Fruit fly (Drosophila melanogaster): ENCODE results near the gene CG34452.

The CG34452 gene

dm6 chr3L:15697916-15698315 is 10.2 kb upstream of the CG34452 start:
- TF ChIP-seq CG3919 (GFP tag; optimal IDR thresholded peaks at IDR 0.05) (peak; percentile 47), pdm3 (GFP tag; optimal IDR thresholded peaks at IDR 0.05) (no peak), CG8119 (GFP tag; IDR thresholded peaks at IDR 0.05) (no peak), eg (GFP tag; IDR thresholded peaks at IDR 0.05) (no peak), CG34406 (GFP tag; optimal IDR thresholded peaks at IDR 0.05) (no peak), spab (GFP tag; optimal IDR thresholded peaks at IDR 0.05) (no peak), Hr38 (GFP tag; optimal IDR thresholded peaks at IDR 0.05) (no peak), Sox102F (GFP tag; optimal IDR thresholded peaks at IDR 0.05) (no peak), net (GFP tag; optimal IDR thresholded peaks at IDR 0.05) (no peak), CG6276 (GFP tag; optimal IDR thresholded peaks at IDR 0.05) (no peak), Ets96B (tag; optimal IDR thresholded peaks at IDR 0.05) (no peak), fd59A (GFP tag; optimal IDR thresholded peaks at IDR 0.05) (no peak), svp (GFP tag) (peak; percentile 55), CG11762 (GFP tag; optimal IDR thresholded peaks at IDR 0.05; ENCODE audit: insufficient read depth) (no peak)

- no peak for TF ChIP-seq pdm3 (GFP tag; optimal IDR thresholded peaks at IDR 0.05)
- TF ChIP-seq Eip93F (GFP tag; optimal IDR thresholded peaks at IDR 0.05): no peak
- no peak for TF ChIP-seq spab (GFP tag; optimal IDR thresholded peaks at IDR 0.05)
- TF ChIP-seq Hr4 (GFP tag; optimal IDR thresholded peaks at IDR 0.05): no peak
- TF ChIP-seq CG8319 (GFP tag; optimal IDR thresholded peaks at IDR 0.05): no peak
- no peak for TF ChIP-seq CG34406 (GFP tag; optimal IDR thresholded peaks at IDR 0.05)
- no peak for TF ChIP-seq dsx (GFP tag; optimal IDR thresholded peaks at IDR 0.05; ENCODE audit: poor library complexity, severe bottlenecking)
- TF ChIP-seq fd85E (GFP tag; optimal IDR thresholded peaks at IDR 0.05): no peak
- TF ChIP-seq Blimp-1 (GFP tag; optimal IDR thresholded peaks at IDR 0.05): peak; percentile 9
- no peak for TF ChIP-seq CG10669 (GFP tag; optimal IDR thresholded peaks at IDR 0.05)
- no peak for TF ChIP-seq CG6808 (GFP tag; optimal IDR thresholded peaks at IDR 0.05)
- no peak for TF ChIP-seq Gug (GFP tag; IDR thresholded peaks at IDR 0.05)
- TF ChIP-seq CG10631 (GFP tag; optimal IDR thresholded peaks at IDR 0.05): no peak
- no peak for TF ChIP-seq CG6276 (GFP tag; optimal IDR thresholded peaks at IDR 0.05)
- no peak for TF ChIP-seq CG7368 (GFP tag; optimal IDR thresholded peaks at IDR 0.05)
- TF ChIP-seq CG15336 (GFP tag; IDR thresholded peaks at IDR 0.05): 0 out of 2 replicates have a peak, but pooled peaks have one; percentile 15
- TF ChIP-seq fd59A (GFP tag; optimal IDR thresholded peaks at IDR 0.05): no peak
- TF ChIP-seq CG31627 (GFP tag; optimal IDR thresholded peaks at IDR 0.05): no peak
- TF ChIP-seq CG16779 (tag; optimal IDR thresholded peaks at IDR 0.05): no peak
- TF ChIP-seq Eip78C (GFP tag): peak; percentile 4
Measured at dm6 chr3L:15695195-15695594, 7.5 kb upstream of the CG34452 start.

- TF ChIP-seq fkh (GFP tag; optimal IDR thresholded peaks at IDR 0.05) (peak; percentile 58), CG1621 (tag; optimal IDR thresholded peaks at IDR 0.05) (no peak), achi (GFP tag; optimal IDR thresholded peaks at IDR 0.05) (no peak), spab (GFP tag; optimal IDR thresholded peaks at IDR 0.05) (no peak), CG7368 (GFP tag; optimal IDR thresholded peaks at IDR 0.05) (no peak), CG10631 (GFP tag; optimal IDR thresholded peaks at IDR 0.05) (no peak), dac (GFP tag; optimal IDR thresholded peaks at IDR 0.05) (no peak), CG3919 (GFP tag; optimal IDR thresholded peaks at IDR 0.05) (no peak), esn (GFP tag; optimal IDR thresholded peaks at IDR 0.05) (no peak), CG6276 (GFP tag; optimal IDR thresholded peaks at IDR 0.05) (no peak), salr (GFP tag; optimal IDR thresholded peaks at IDR 0.05) (no peak), CG6808 (GFP tag; optimal IDR thresholded peaks at IDR 0.05) (no peak), CG9139 (GFP tag; optimal IDR thresholded peaks at IDR 0.05) (no peak), Eip78C (GFP tag) (peak; percentile 69), CG8119 (GFP tag; IDR thresholded peaks at IDR 0.05) (no peak), cyc (GFP tag; optimal IDR thresholded peaks at IDR 0.05) (no peak), CG11762 (GFP tag; optimal IDR thresholded peaks at IDR 0.05; ENCODE audit: insufficient read depth) (no peak)
Measured at dm6 chr3L:15694406-15694805, 6.7 kb upstream of the CG34452 start.
